Fruit fly (Drosophila melanogaster): ENCODE results near the gene MetRS-m.

The MetRS-m gene

DNA sequence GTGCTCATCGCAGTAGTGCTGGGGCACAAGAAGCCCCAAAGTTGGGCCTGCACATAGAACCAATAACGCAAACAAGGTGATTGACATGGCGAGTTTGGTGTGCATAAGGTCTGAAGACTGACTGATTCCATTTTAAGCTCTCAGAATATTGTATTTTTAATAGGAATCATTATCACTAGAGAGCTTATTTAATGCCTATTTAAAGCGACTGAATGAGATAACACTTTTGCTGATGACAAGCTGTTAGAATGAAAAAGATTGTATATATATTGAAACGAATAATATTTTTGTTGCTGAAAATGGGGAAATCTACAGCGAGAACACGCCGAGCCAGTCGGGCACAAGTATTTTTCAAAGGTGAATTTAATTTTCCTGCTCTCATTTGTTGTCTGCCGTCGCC lies 14.4 kb downstream of the MetRS-m start, which contains the start of gene CG9616:
Gene CG9616, minus strand, starts transcription at position 101 of the 400 bp plus-strand sequence.
- TF ChIP-seq CG14655 (GFP tag; optimal IDR thresholded peaks at IDR 0.05): no peak
- TF ChIP-seq CG17806 (tag; optimal IDR thresholded peaks at IDR 0.05): no peak
- no peak for TF ChIP-seq CG32121 (GFP tag; IDR thresholded peaks at IDR 0.05)
- TF ChIP-seq CG12605 (GFP tag; IDR thresholded peaks at IDR 0.05): no peak
- TF ChIP-seq CG34367 (tag; optimal IDR thresholded peaks at IDR 0.05): no peak
- TF ChIP-seq EcR (GFP tag; optimal IDR thresholded peaks at IDR 0.05): no peak
- TF ChIP-seq CG9948 (tag; optimal IDR thresholded peaks at IDR 0.05): no peak
- TF ChIP-seq gl (tag; optimal IDR thresholded peaks at IDR 0.05): no peak
- no peak for TF ChIP-seq Pif1A (GFP tag; optimal IDR thresholded peaks at IDR 0.05)
- TF ChIP-seq fd96Ca (GFP tag; IDR thresholded peaks at IDR 0.05): no peak
- no peak for TF ChIP-seq Ets98B (GFP tag; IDR thresholded peaks at IDR 0.05)
- TF ChIP-seq CG8301 (tag; optimal IDR thresholded peaks at IDR 0.05): no peak
- no peak for TF ChIP-seq Snoo (tag; optimal IDR thresholded peaks at IDR 0.05)
- no peak for TF ChIP-seq rn (GFP tag; IDR thresholded peaks at IDR 0.05)
- TF ChIP-seq CG10348 (GFP tag; IDR thresholded peaks at IDR 0.05): no peak

DNA sequence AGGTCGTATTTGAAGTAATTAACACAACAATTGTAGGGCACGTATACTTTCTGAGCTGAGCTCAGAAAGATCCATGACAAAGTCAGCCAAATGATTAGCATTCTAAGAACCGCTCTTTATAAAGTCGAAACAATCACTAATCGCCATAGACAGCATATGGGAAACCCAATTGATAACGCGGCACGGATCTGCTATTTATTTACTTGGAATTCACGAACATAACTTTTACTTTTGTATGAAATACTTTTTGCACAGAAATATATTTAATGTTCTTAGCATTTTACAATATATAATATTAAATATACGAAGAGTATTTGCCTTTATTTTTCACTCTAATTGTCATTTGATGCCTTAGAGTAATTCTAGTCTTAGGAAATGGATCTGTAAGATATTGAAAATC lies 15.2 kb downstream of the MetRS-m start, which contains the start of gene CG43291:
Gene CG43291, minus strand, starts transcription at position 101 of the 400 bp plus-strand sequence.
- no peak for TF ChIP-seq Pif1B (GFP tag; optimal IDR thresholded peaks at IDR 0.05)
- no peak for TF ChIP-seq fd96Ca (GFP tag; IDR thresholded peaks at IDR 0.05)
- no peak for TF ChIP-seq CG10348 (GFP tag; IDR thresholded peaks at IDR 0.05)
- TF ChIP-seq rn (GFP tag; IDR thresholded peaks at IDR 0.05): no peak
- TF ChIP-seq Snoo (tag; optimal IDR thresholded peaks at IDR 0.05): no peak
- TF ChIP-seq CG8159 (tag; optimal IDR thresholded peaks at IDR 0.05): no peak
- TF ChIP-seq Pif1A (GFP tag; optimal IDR thresholded peaks at IDR 0.05): no peak
- no peak for TF ChIP-seq CG12605 (GFP tag; IDR thresholded peaks at IDR 0.05)
- no peak for TF ChIP-seq EcR (GFP tag; optimal IDR thresholded peaks at IDR 0.05)
- no peak for TF ChIP-seq CG4496 (GFP tag; IDR thresholded peaks at IDR 0.05)
- no peak for TF ChIP-seq CG9948 (tag; optimal IDR thresholded peaks at IDR 0.05)

DNA sequence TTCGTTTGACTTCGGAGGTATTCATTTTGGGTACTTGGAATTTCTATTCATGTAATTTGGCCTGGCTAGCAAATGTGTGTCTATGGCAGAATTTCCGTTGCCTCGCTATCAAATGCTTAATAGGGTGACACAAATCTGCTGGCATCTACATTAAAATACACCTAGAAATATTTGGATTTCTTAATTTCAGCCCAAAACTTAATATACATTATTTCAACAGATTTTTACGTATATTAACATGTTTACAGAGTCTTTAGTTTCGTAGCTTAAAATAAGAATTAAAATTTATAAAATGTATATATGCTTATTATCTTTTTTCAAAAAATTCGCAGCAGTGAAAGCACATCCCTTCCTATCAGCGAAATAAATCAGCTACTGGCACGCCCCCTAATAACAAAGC lies 30.7 kb downstream of the MetRS-m start, which contains the start of gene CG9624:
Gene CG9624, minus strand, starts transcription at position 101 of the 400 bp plus-strand sequence.
- TF ChIP-seq CG32121 (GFP tag; IDR thresholded peaks at IDR 0.05) (no peak), CG13204 (GFP tag; optimal IDR thresholded peaks at IDR 0.05) (no peak), Pif1B (GFP tag; optimal IDR thresholded peaks at IDR 0.05) (no peak), gl (tag; optimal IDR thresholded peaks at IDR 0.05) (no peak), fd96Ca (GFP tag; IDR thresholded peaks at IDR 0.05) (no peak), CG12605 (GFP tag; IDR thresholded peaks at IDR 0.05) (no peak), D1 (tag; optimal IDR thresholded peaks at IDR 0.05) (no peak), Pif1A (GFP tag; optimal IDR thresholded peaks at IDR 0.05) (no peak), Snoo (tag; optimal IDR thresholded peaks at IDR 0.05) (no peak), EcR (GFP tag; optimal IDR thresholded peaks at IDR 0.05) (no peak), CG10348 (GFP tag; IDR thresholded peaks at IDR 0.05) (no peak), CG15710 (tag; optimal IDR thresholded peaks at IDR 0.05) (no peak), CG34367 (tag; optimal IDR thresholded peaks at IDR 0.05) (no peak), CG8159 (tag; optimal IDR thresholded peaks at IDR 0.05) (no peak)

DNA sequence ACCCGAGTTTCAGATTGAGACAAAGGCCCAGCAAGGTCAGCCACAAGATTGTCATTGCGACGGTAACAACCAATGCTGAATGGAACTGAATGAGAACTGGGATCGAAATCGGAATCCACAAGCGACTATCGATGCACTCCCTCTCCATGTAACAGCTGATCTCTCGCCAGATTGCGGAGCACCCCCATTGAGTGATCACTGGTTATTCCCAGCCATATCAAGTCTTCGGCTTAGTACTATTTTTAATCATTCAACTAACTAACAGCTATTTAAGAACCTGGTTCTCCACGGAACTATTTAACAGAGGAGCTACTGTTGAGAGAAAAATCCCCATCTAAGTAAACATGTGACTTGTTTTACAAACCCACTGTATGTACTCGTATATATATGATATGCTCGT lies 33.1 kb downstream of the MetRS-m start, which contains the start of gene CG9631:
Gene CG9631, minus strand, starts transcription at position 101 of the 400 bp plus-strand sequence.
- TF ChIP-seq CG4496 (GFP tag; IDR thresholded peaks at IDR 0.05) (no peak), CG17806 (tag; optimal IDR thresholded peaks at IDR 0.05) (no peak), CG8159 (tag; optimal IDR thresholded peaks at IDR 0.05) (no peak), CG15710 (tag; optimal IDR thresholded peaks at IDR 0.05) (no peak), fd96Ca (GFP tag; IDR thresholded peaks at IDR 0.05) (no peak), Pif1B (GFP tag; optimal IDR thresholded peaks at IDR 0.05) (no peak), CG14655 (GFP tag; optimal IDR thresholded peaks at IDR 0.05) (no peak), CG10348 (GFP tag; IDR thresholded peaks at IDR 0.05) (no peak), CG32121 (GFP tag; IDR thresholded peaks at IDR 0.05) (no peak), EcR (GFP tag; optimal IDR thresholded peaks at IDR 0.05) (no peak), CG12605 (GFP tag; IDR thresholded peaks at IDR 0.05) (no peak), Pif1A (GFP tag; optimal IDR thresholded peaks at IDR 0.05) (no peak), Snoo (tag; optimal IDR thresholded peaks at IDR 0.05) (no peak), CG34367 (tag; optimal IDR thresholded peaks at IDR 0.05) (no peak), Ets98B (GFP tag; IDR thresholded peaks at IDR 0.05) (no peak), gl (tag; optimal IDR thresholded peaks at IDR 0.05) (no peak), CG9948 (tag; optimal IDR thresholded peaks at IDR 0.05) (no peak), D1 (tag; optimal IDR thresholded peaks at IDR 0.05) (no peak), CG8301 (tag; optimal IDR thresholded peaks at IDR 0.05) (no peak), rn (GFP tag; IDR thresholded peaks at IDR 0.05) (no peak)

DNA sequence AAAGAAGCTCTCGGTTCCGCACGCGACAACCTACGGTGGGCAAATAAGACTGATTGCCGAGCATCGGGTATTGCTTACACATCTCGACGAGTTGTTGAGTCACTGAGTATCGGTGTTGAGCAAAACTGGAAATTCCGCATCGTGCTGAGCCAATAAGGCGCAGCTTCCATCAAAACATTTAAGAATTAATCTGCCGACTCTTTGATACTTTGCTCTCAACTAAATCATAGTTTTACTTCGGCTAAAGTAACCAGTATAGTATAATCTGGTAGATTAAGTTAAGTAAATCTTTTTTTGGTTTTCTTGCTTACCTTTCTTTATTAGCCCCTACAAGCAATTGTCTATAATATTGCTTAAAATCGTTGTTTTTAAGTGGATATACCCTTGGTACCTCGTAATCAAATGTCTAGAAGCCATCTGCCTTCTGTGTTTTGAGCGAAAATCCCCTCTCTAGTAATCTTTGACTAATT lies 35.7 kb downstream of the MetRS-m start, which contains the start of gene Sp212:
Gene Sp212, minus strand, starts transcription at position 51 of the 470 bp plus-strand sequence.
- TF ChIP-seq Snoo (tag; optimal IDR thresholded peaks at IDR 0.05): no peak
- no peak for TF ChIP-seq CG12605 (GFP tag; IDR thresholded peaks at IDR 0.05)
- TF ChIP-seq CG34367 (tag; optimal IDR thresholded peaks at IDR 0.05): no peak
- TF ChIP-seq gl (tag; optimal IDR thresholded peaks at IDR 0.05): no peak
- no peak for TF ChIP-seq Pif1B (GFP tag; optimal IDR thresholded peaks at IDR 0.05)
- TF ChIP-seq rn (GFP tag; IDR thresholded peaks at IDR 0.05): no peak
- no peak for TF ChIP-seq CG13204 (GFP tag; optimal IDR thresholded peaks at IDR 0.05)
- no peak for TF ChIP-seq Ets98B (GFP tag; IDR thresholded peaks at IDR 0.05)
- no peak for TF ChIP-seq CG32121 (GFP tag; IDR thresholded peaks at IDR 0.05)
- peak; percentile 40 for TF ChIP-seq CG8159 (tag; optimal IDR thresholded peaks at IDR 0.05)
- no peak for TF ChIP-seq CG17806 (tag; optimal IDR thresholded peaks at IDR 0.05)
- TF ChIP-seq CG8301 (tag; optimal IDR thresholded peaks at IDR 0.05): peak; percentile 45
- no peak for TF ChIP-seq fd96Ca (GFP tag; IDR thresholded peaks at IDR 0.05)
- TF ChIP-seq CG15710 (tag; optimal IDR thresholded peaks at IDR 0.05): no peak
- TF ChIP-seq D1 (tag; optimal IDR thresholded peaks at IDR 0.05): no peak
- TF ChIP-seq Pif1A (GFP tag; optimal IDR thresholded peaks at IDR 0.05): no peak
- peak; percentile 52 for TF ChIP-seq CG14655 (GFP tag; optimal IDR thresholded peaks at IDR 0.05)
- TF ChIP-seq CG10348 (GFP tag; IDR thresholded peaks at IDR 0.05): no peak
- no peak for TF ChIP-seq CG9948 (tag; optimal IDR thresholded peaks at IDR 0.05)
- TF ChIP-seq CG4496 (GFP tag; IDR thresholded peaks at IDR 0.05): no peak
